Fruit fly (Drosophila melanogaster) whole organism, larva: ENCODE results near the gene CG4230.
A peak's percentile ranks its signal among the peaks of the same experiment; 100 is the strongest.

Source experiments
- noc ChIP-seq: fragments of 200-800 bp; sonication (Bioruptor generic); optimal IDR thresholded peaks from 3 replicates; lab custom pipeline; 2019; ENCODE audit warnings: missing biosample characterization, mild to moderate bottlenecking, missing genetic modification characterization, moderate library complexity

The CG4230 gene

DNA sequence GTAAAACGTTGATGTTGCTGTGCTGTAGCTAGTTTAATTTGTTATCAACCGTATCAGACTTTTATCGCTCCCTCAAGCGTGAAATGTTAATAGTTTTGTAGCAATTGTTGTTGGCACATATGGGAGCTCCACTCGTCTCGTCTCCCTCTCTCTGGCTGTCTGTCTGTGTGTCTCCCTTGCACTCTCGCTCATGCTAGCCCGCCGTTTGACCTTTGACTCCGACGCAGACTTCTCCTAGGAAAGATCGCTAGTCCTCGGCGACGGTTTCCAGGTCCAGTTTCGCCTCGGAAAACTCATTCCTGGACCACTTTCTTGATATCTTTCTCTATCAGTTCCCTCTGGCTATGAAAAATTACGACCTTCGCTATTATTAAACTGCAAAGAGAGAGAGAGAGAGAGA is 16.8 kb upstream of the CG4230 start:
- no peak for TF ChIP-seq noc (tag; lab: Kevin White, UChicago)

DNA sequence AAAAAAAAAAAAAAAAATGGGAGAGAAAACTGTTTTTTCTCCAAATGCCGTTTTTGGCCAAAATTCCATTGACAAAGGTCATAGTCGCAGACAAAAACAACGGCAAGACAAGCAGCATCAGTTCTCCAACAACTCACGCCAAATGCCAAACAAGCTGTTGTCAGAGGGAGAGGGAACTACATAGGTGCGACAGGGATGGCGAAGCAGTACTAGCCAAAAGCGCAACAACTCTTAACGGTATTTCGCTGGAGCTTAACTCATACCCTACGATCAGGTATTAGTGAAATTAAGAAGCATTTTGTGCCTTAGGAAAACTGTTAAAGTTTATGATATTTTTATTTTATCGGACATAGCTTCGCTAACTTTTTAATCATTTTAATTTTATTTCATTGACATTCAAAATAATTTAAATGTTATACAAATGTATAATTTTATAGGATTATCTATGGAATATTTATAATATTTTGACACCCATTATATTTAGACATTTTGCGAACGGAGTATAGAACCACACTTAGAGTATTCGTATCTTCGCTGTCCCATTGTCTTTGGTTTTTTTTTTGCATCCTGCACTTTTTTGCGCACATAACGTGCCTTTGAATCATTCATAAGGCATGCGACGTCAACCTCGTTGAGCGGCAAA is 15.7 kb upstream of the CG4230 start:
- peak; percentile 19 for TF ChIP-seq noc (tag; lab: Kevin White, UChicago)

DNA sequence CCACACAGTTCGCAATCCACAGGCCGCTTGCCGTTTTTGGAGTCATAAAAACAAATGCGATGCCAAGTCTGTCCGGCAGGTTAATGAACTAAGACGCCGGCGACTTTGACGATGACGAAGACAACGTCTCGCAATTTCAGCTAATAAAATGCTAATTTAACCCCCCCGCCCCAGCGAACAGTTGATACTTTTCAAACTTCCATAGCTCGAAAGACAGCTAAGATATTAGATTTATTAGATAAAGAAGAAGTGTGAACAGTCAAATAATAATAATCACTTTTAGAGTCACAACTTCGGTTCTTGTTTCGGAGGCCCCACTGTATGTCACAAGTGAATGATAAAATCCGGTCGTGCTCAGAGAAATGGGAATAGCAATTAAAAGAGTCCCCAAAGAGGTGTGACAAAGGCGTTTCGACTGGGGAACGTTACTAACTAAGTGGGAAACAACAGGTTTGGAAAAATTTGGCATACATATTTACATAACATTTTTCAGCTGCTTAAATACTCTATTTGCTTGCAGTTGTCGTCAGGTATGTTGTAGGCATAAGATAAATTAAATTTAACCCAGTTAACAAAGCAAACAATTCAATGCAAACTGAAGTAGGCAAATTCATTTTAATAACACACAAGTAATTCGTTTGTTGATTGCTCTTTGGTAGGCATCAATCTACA is 11.3 kb upstream of the CG4230 start:
- peak; percentile 76 for TF ChIP-seq noc (tag; lab: Kevin White, UChicago)

dm6 chr2L:5085561-5085960 is 10.5 kb upstream of the CG4230 start:
- TF ChIP-seq noc (tag; lab: Kevin White, UChicago): peak; percentile 46

DNA sequence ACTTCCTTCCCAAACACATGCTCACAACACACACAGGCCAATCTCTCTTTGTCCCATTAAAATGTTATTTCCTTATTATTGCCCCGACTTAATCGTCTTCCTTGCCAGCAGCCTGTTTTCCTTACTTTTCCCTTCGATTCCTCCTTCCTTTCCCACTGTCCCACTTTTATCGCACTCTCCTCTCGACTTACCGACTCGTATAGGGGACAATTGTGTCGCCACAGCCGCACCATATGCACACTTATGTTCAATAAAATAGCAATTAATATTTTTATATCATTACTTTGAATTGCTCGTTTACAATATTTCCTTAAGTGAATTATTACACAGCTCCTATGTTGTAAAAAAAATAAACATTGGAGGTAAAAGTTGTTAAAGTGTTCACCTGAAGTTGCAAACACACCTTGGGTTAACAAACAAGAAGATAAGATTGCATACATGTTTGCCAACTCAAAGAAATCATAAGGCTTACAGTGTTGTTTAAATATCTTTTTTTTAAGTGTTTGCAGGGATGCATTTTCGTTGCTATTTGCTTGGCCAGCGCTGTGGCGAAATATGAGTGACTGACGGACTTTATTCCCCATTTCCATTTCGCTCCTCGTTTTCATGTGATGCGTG is 9.0 kb upstream of the CG4230 start:
- TF ChIP-seq noc (tag; lab: Kevin White, UChicago): peak; percentile 77

DNA sequence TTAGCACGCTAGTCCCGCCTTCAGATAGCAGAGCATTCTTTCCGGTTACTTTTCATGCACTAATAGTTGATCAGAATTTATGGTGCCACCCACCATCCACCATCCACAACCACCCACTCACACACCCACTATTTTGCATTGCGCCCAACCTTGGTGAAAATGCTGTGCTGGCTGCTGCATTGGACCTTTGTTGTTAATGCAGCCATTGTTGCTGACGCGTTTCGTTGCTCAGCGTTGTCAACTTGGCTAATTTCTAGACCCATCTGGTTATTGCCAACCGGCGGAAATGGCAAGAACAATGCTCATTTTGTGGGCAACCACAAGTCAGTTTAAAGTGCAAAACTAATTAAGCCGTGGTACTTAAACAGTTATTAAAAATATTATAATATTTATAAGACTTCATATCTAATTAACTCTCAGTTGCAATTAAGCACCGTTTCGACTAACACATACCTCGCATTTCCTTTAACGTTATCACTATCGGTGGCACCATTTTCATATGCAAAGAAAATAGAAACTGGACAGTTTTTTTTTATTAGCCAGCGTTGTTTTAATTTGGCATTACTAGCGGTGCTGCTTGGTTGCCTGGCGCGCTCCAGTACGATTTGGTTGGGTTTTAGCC is 7.3 kb upstream of the CG4230 start:
- no peak for TF ChIP-seq noc (tag; lab: Kevin White, UChicago)

DNA sequence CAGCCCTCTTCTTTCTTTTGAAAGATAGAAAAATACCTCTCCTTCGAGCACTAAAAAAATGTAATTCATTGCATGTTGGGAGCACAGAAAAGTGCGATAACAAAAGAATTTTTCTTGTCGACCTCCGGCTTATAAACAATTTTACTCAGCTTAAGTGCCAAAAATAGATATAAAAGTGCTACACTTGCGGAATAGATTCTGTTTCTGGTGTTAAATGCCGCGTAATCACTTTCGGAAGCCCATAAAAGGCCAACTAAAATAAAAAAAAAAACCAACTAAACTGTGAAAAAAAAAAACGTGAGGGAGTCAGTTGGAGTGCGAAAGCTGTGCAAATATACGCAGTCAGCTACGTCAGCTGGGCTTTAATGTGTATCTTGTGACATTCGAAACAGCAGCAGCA is 6.4 kb upstream of the CG4230 start:
- TF ChIP-seq noc (tag; lab: Kevin White, UChicago): no peak

DNA sequence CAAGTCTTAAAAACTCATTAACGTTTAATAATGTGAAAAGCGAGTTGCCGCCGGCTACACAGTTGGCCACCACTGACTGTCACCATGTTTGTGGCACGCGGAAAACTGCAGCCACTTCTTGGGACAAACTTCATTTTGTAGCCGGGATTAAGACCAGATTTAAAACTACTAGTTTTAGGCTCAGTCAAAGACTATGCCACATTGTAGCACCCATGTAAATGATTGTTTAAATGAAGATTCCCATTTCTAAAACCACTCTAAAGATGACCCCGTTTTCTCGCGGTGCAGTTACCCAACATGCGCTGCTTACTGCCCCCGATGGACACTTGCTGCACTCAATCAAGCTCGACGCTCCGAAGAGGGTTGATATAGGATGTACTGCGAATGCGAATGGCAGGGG is 5.7 kb upstream of the CG4230 start:
- TF ChIP-seq noc (tag; lab: Kevin White, UChicago): no peak

dm6 chr2L:5092145-5092544 is 3.9 kb upstream of the CG4230 start:
- TF ChIP-seq noc (tag; lab: Kevin White, UChicago): peak; percentile 11

DNA sequence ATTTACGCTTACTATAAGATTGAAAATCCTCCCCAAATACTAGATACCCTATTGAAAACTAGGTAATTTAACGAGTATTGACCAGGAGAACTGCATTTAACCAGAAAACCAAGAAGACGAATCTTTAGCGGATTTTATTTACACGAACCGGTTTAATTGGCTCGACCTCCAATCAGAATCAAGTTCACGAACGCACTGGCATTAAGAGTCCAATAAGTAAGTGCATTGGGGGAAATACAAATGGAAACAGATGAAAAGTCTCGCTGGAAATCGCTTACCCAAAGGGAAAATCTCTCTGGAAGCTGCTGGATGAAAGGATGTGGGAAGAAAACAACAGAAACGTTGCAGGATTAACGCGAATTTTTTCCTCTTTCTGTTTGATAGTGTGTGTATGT is 3.4 kb upstream of the CG4230 start:
- TF ChIP-seq noc (tag; lab: Kevin White, UChicago): no peak

- peak; percentile 51 for TF ChIP-seq noc (tag; lab: Kevin White, UChicago)
These were observed 2.9 kb upstream of the CG4230 start, which contains the start of gene Pgant5 for dm6 chr2L:5092992-5093695. Pgant5 (minus strand) TSS chr2L:5093592.

DNA sequence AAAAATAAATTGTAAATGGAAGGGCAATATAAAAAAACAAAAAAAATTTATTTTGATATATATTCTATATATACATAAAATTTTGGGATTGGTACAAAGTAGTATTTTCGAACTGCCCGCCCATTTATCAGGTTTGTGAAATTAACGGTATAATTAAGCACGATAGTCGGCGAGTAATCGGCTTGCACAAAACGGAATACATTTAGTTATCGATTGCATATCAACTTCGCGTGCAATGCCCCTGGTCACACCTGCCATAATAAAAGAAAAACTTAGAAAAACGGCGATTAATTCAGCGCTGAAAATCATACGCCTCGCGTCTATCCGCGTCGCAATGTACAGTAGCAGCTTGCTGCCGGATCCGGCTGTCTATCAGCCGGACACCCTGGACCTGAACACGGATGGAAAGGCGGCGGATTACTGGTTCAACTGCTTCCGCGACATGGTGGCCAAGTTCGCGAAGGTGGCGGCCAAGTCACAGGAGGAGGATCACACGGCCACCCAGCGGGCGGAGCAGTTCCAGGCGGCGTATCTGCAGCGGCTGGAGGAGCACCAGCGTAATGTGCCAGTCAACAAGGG is 2.2 kb upstream of the CG4230 start, which contains the start of gene CG5828:
TSS of gene CG5828 (plus strand) at position 205 of the 579 bp plus-strand sequence.
- TF ChIP-seq noc (tag; lab: Kevin White, UChicago): no peak

DNA sequence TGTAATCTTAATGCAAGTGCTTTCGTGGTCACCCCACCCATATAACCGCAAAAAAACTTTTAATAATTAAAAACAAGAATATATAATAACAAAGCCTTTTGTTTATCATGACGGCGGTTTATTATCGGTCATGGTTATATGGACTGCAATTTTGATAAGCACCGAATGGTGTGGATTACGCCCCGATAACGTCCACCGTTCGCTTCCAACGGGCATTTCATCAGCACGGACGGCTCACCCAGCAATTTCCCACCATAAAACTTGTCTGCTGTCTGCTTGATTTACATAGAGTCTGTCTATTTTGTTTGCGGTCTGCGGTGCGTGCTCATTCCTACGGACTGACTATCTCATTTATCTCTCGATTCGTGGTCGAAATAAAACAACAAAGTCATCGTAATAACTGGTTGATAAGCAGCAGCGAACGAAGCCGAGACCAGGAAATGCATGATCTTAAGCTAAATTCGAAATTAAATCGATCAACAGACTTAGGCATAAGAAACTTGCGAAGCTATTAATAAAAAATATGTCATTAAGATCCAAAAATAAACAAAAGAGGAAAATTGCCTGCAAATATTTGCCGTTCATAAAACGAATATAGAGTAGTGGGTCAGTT is 571 bp upstream of the CG4230 start:
- TF ChIP-seq noc (tag; lab: Kevin White, UChicago): peak; percentile 83

dm6 chr2L:5096761-5097160 is 734 bp downstream of the CG4230 start:
- no peak for TF ChIP-seq noc (tag; lab: Kevin White, UChicago)
